Worm (Caenorhabditis elegans) whole organism, midembryonic: ENCODE results near the gene mig-17.
"Not testable (repeated sequence)": the region's sequence is repeated elsewhere in the genome, so short reads cannot be mapped to it uniquely, and the experiment has no call there.

Experiments used
- T22C8.4 ChIP-seq: fragments of 200-800 bp; sonication (Bioruptor generic); IDR thresholded peaks from 2 replicates; pipeline ENCODE4 v1.3.6; 2022; ENCODE audit warnings: missing genetic modification characterization, missing compliant biosample characterization
- cog-1 ChIP-seq: sonication (generic microtip); optimal IDR thresholded peaks from 2 replicates; lab custom pipeline; 2016; ENCODE audit warnings: missing genetic modification characterization, missing compliant biosample characterization
- flt-1 ChIP-seq: fragments of 200-800 bp; sonication (Bioruptor generic); IDR thresholded peaks from 2 replicates; pipeline ENCODE4 v1.3.6; 2022; ENCODE audit warnings: missing genetic modification characterization, missing compliant biosample characterization
- klf-2 ChIP-seq: fragments of 200-800 bp; sonication (Bioruptor generic); conservative IDR thresholded peaks from 2 replicates; pipeline ENCODE4 v1.3.6; 2022; ENCODE audit warnings: missing genetic modification reagents, missing genetic modification characterization, missing compliant biosample characterization
- med-1 ChIP-seq: sonication (generic microtip); optimal IDR thresholded peaks from 2 replicates; lab custom pipeline; 2017; ENCODE audit warnings: missing genetic modification characterization, mild to moderate bottlenecking, missing compliant biosample characterization, antibody characterized with exemption, missing genetic modification reagents; ENCODE audit not compliant: insufficient read depth
- ref-1 ChIP-seq: fragments of 200-800 bp; sonication (Bioruptor generic); conservative IDR thresholded peaks from 2 replicates; pipeline ENCODE4 v1.3.6; 2022; ENCODE audit warnings: missing genetic modification reagents, missing genetic modification characterization, missing compliant biosample characterization
- tab-1 ChIP-seq: fragments of 200-800 bp; sonication (Bioruptor generic); IDR thresholded peaks from 2 replicates; pipeline ENCODE4 v1.3.6; 2022; ENCODE audit warnings: missing genetic modification characterization, missing compliant biosample characterization
- ztf-23 ChIP-seq: fragments of 200-800 bp; sonication (Bioruptor generic); IDR thresholded peaks from 2 replicates; pipeline ENCODE4 v1.3.6; 2022; ENCODE audit warnings: missing genetic modification reagents, missing genetic modification characterization, missing compliant biosample characterization
- ztf-29 ChIP-seq: fragments of 200-800 bp; sonication (Bioruptor generic); IDR thresholded peaks from 2 replicates; pipeline ENCODE4 v1.3.6; 2022; ENCODE audit warnings: missing genetic modification reagents, missing genetic modification characterization, missing compliant biosample characterization

The mig-17 gene

ce11 chrV:11483580-11484092 is 37.2 kb downstream of the mig-17 start, which contains the start of gene col-157:
TSS of gene col-157 (plus strand) at chrV:11484042.
- TF ChIP-seq cog-1 (tag; lab: Kevin White, UChicago); klf-2 (GFP tag; lab: Robert Waterston, UW); ref-1 (GFP tag; lab: Robert Waterston, UW): not testable (repeated sequence)

ce11 chrV:11484404-11484803 is 37.9 kb downstream of the mig-17 start:
- TF ChIP-seq cog-1 (tag; lab: Kevin White, UChicago) (no peak), flt-1 (GFP tag; lab: Robert Waterston, UW) (no peak), ref-1 (GFP tag; lab: Robert Waterston, UW) (no peak), T22C8.4 (no peak), ztf-29 (no peak), klf-2 (GFP tag; lab: Robert Waterston, UW) (no peak), tab-1 (GFP tag; lab: Robert Waterston, UW) (no peak)

DNA sequence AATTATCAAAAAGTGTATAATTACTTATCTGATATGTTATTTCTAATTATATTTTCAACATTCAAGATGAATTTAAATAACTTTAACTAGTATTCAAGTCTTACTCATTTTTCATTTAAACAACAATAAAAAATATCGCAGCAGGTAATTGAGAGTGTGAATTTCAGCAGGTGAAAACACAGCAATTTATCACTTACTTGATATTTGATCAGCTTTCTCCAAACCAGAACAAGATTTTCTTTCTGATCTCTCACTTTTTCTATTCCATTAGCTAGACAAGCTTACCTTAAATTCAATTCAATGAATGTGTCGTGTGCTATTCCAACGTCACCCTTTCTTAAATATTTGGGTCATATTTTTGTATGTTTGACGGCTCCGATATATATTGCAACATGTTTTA is 39.1 kb downstream of the mig-17 start, which contains the start of gene srh-1:
Gene srh-1, plus strand, starts transcription at position 301 of the 400 bp plus-strand sequence.
- TF ChIP-seq tab-1 (GFP tag; lab: Robert Waterston, UW) (no peak), flt-1 (GFP tag; lab: Robert Waterston, UW) (no peak), T22C8.4 (no peak), med-1 (GFP tag; lab: Kevin White, UChicago) (no peak), ref-1 (GFP tag; lab: Robert Waterston, UW) (no peak), ztf-23 (no peak), cog-1 (tag; lab: Kevin White, UChicago) (no peak), klf-2 (GFP tag; lab: Robert Waterston, UW) (no peak), ztf-29 (no peak)

DNA sequence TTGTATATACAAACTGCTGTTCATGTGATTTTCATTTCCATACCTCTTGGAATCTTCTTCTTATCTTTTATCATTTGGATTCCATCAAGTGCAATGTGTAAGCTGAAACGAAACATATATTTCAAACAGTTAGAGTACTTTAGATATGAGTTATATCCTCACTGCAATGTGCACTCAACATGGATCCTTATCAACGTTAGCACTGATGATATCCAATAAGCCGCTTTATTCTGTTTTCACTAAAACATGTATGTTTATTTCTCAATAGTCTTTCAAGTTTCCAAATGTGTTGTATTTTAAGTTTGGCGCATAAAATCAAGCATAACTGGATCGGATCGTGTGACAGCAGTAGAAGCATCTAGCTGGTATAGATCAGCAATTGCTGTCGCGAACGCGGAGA is 40.2 kb downstream of the mig-17 start, which contains the start of gene T11F9.10:
Gene T11F9.10, plus strand, starts transcription at position 301 of the 400 bp plus-strand sequence.
- TF ChIP-seq ztf-23 (no peak), ref-1 (GFP tag; lab: Robert Waterston, UW) (no peak), tab-1 (GFP tag; lab: Robert Waterston, UW) (no peak), cog-1 (tag; lab: Kevin White, UChicago) (no peak), T22C8.4 (no peak), klf-2 (GFP tag; lab: Robert Waterston, UW) (no peak)

ce11 chrV:11488288-11488687 is 41.8 kb downstream of the mig-17 start:
- TF ChIP-seq ztf-29 (no peak), ref-1 (GFP tag; lab: Robert Waterston, UW) (no peak), klf-2 (GFP tag; lab: Robert Waterston, UW) (no peak), cog-1 (tag; lab: Kevin White, UChicago) (no peak), T22C8.4 (no peak), tab-1 (GFP tag; lab: Robert Waterston, UW) (no peak), ztf-23 (no peak), med-1 (GFP tag; lab: Kevin White, UChicago) (no peak), flt-1 (GFP tag; lab: Robert Waterston, UW) (no peak)

DNA sequence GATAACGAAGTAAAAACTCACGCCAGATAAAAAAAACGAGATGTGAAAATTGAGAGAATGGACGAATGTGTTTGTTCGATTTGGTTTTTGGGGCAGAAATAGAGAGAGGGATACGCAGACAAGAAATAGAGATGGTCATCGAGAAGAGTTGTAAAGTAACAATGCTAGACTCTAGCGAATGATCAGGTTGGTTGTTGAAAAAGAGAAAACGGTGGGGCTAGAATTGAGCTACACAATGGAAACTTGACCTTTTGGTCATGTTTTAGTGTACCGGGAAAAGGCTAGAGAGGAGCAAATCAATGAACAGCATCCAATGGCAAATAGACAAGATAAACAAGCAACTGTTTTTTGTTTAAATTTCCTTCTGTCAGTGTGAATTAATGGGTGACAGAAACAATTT is 43.9 kb downstream of the mig-17 start, which contains the start of gene dhs-19:
Gene dhs-19, minus strand, starts transcription at position 101 of the 400 bp plus-strand sequence.
- TF ChIP-seq tab-1 (GFP tag; lab: Robert Waterston, UW) (no peak), T22C8.4 (no peak), ztf-29 (no peak), med-1 (GFP tag; lab: Kevin White, UChicago) (no peak), ref-1 (GFP tag; lab: Robert Waterston, UW) (no peak), ztf-23 (no peak), cog-1 (tag; lab: Kevin White, UChicago) (no peak), klf-2 (GFP tag; lab: Robert Waterston, UW) (no peak), flt-1 (GFP tag; lab: Robert Waterston, UW) (no peak)

- no peak for TF ChIP-seq ref-1 (GFP tag; lab: Robert Waterston, UW)
- no peak for TF ChIP-seq cog-1 (tag; lab: Kevin White, UChicago)
- TF ChIP-seq tab-1 (GFP tag; lab: Robert Waterston, UW) = no peak
- TF ChIP-seq med-1 (GFP tag; lab: Kevin White, UChicago) = no peak
- TF ChIP-seq klf-2 (GFP tag; lab: Robert Waterston, UW) = no peak
- TF ChIP-seq T22C8.4 = no peak
- no peak for TF ChIP-seq flt-1 (GFP tag; lab: Robert Waterston, UW)
- TF ChIP-seq ztf-29 = no peak
- TF ChIP-seq ztf-23 = no peak
These were observed 46.0 kb downstream of the mig-17 start, which contains the start of gene T11F9.21 for ce11 chrV:11492456-11492855. TSS of gene T11F9.21 (plus strand) at chrV:11492756.

DNA sequence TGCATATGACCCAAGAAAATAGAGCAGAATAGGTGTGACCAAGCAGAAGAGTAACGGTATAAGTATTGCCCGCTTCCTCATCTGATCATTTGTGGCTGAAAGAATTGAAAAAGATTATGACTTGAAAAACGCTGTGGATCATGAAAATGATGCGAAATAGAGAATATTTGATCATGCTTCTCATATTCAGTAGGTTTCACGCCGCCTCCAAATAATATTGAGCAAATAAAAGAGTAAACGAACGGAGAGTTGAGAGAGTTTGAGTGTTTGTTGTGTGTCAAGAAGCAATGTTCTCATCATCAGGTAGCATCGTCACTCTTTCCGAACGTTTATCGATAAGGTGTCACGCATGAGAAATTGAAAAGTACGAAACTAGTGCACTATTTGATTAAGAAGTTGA is 49.8 kb downstream of the mig-17 start, which contains the start of gene htrl-1:
Gene htrl-1, minus strand, starts transcription at position 101 of the 400 bp plus-strand sequence.
- TF ChIP-seq med-1 (GFP tag; lab: Kevin White, UChicago) = no peak
- TF ChIP-seq flt-1 (GFP tag; lab: Robert Waterston, UW) = no peak
- no peak for TF ChIP-seq tab-1 (GFP tag; lab: Robert Waterston, UW)
- no peak for TF ChIP-seq klf-2 (GFP tag; lab: Robert Waterston, UW)
- no peak for TF ChIP-seq ref-1 (GFP tag; lab: Robert Waterston, UW)
- TF ChIP-seq T22C8.4 = no peak
- no peak for TF ChIP-seq ztf-29
- TF ChIP-seq cog-1 (tag; lab: Kevin White, UChicago) = no peak
- TF ChIP-seq ztf-23 = no peak

DNA sequence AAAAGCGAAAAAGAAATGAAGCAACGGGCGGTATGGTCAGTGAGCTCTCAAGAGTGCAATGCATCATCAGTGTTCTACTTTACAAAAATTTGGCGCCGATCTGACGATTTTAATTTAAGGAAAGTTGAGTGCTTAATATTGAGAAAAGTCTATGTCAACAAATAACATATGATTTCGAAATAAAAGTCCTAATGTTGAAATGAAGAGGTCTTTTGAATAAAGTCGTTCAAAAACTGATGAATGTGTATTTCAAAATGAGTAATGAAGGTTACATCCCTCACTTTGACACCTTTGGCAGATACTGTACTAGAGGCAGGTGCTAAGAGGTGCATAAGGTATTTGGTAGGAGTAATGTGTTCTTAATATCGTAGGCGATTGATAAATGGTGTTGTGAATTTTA is 51.0 kb downstream of the mig-17 start:
- TF ChIP-seq med-1 (GFP tag; lab: Kevin White, UChicago) = no peak
- no peak for TF ChIP-seq T22C8.4
- TF ChIP-seq flt-1 (GFP tag; lab: Robert Waterston, UW) = no peak
- no peak for TF ChIP-seq cog-1 (tag; lab: Kevin White, UChicago)
- no peak for TF ChIP-seq ztf-29
- TF ChIP-seq klf-2 (GFP tag; lab: Robert Waterston, UW) = no peak
- no peak for TF ChIP-seq tab-1 (GFP tag; lab: Robert Waterston, UW)
- TF ChIP-seq ztf-23 = no peak
- no peak for TF ChIP-seq ref-1 (GFP tag; lab: Robert Waterston, UW)
